Worm (Caenorhabditis elegans) whole organism, young adult: Measurements from ENCODE around the gene cpr-4.

Experiments
- lag-1 ChIP-seq: fragments of 200-800 bp; sonication (Bioruptor generic); IDR thresholded peaks from 2 replicates; pipeline ENCODE4 v1.3.6; 2022; ENCODE audit warnings: missing genetic modification reagents, missing genetic modification characterization, missing compliant biosample characterization
- mcd-1 ChIP-seq: fragments of 200-800 bp; sonication (Bioruptor generic); IDR thresholded peaks from 2 replicates; pipeline ENCODE4 v1.3.6; 2022; ENCODE audit warnings: missing genetic modification reagents, missing genetic modification characterization, missing compliant biosample characterization

- TF ChIP-seq lag-1 (GFP tag; lab: Robert Waterston, UW) = no peak
- no peak for TF ChIP-seq mcd-1
Measured at ce11 chrV:6631866-6632265, 17.4 kb downstream of the cpr-4 start.
